Fruit fly (Drosophila melanogaster): Measurements from ENCODE around the gene CG32199.
A peak's percentile ranks its signal among the peaks of the same experiment; 100 is the strongest.

CG32199 gene

DNA sequence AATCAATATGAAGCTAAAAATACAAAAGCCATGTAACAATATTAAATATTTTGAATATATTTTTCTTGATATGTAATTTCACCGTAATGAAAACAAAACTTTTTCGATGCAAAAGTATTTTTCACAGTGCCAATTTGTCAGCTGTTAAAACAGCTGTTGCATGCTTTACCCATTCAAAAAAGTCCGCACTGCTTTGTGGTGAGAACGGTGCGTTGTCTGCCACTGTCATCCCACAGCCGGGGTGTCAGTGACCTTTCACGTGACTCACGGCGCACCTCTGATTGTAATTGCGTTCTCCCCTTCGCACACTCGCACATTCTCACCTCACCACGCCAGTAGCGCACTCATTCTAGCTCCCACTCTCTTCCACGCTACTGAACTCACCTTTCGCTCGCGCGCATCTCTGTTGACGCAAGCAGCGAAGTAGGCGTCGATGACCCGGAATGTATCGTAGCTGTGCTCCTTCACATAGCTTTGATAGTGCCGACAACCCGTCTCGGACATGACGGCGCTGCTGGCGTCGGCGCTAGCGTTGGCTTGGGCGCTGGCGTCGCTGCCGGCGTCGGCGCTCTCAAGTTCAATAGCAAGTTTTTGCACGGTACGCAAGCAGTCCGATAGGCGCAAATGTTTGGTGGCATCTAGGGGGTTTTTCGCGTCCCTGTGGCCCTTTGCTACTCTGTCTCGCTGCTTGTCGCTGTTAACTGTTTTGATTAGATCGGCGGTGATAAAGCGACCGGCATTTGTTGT, 9.5 kb downstream of the CG32199 start (continued):
- TF ChIP-seq dan (GFP tag; IDR thresholded peaks at IDR 0.05) (no peak), Mad (GFP tag; optimal IDR thresholded peaks at IDR 0.05) (peak; percentile 30), CG33213 (GFP tag; optimal IDR thresholded peaks at IDR 0.05) (peak; percentile 44), seq (GFP tag; IDR thresholded peaks at IDR 0.05) (peak; percentile 53; the same call in 1 of the 2 replicates), H2.0 (GFP tag; IDR thresholded peaks at IDR 0.05) (peak; percentile 43; the same call in 1 of the 2 replicates), CG7745 (tag; optimal IDR thresholded peaks at IDR 0.05) (no peak), ATbp (GFP tag; optimal IDR thresholded peaks at IDR 0.05) (no peak), CG12744 (GFP tag; optimal IDR thresholded peaks at IDR 0.05) (no peak), fd64A (GFP tag; optimal IDR thresholded peaks at IDR 0.05) (no peak), CG12391 (tag; optimal IDR thresholded peaks at IDR 0.05) (peak; percentile 62), CG2120 (GFP tag; optimal IDR thresholded peaks at IDR 0.05) (peak; percentile 78), Bteb2 (GFP tag; optimal IDR thresholded peaks at IDR 0.05) (peak; percentile 11), Side (GFP tag; optimal IDR thresholded peaks at IDR 0.05) (peak; percentile 54), Myb (GFP tag; optimal IDR thresholded peaks at IDR 0.05) (peak; percentile 4), grn (GFP tag; optimal IDR thresholded peaks at IDR 0.05) (peak; percentile 99), Antp (GFP tag; optimal IDR thresholded peaks at IDR 0.05) (peak; percentile 66), grau (tag; optimal IDR thresholded peaks at IDR 0.05) (peak; percentile 48), Dad (GFP tag; optimal IDR thresholded peaks at IDR 0.05) (peak; percentile 6), Opbp (GFP tag; IDR thresholded peaks at IDR 0.05; ENCODE audit: partially characterized antibody) (peak; percentile 73), vfl (GFP tag; optimal IDR thresholded peaks at IDR 0.05) (peak; percentile 45), shn (GFP tag; optimal IDR thresholded peaks at IDR 0.05) (peak; percentile 63), CG13296 (GFP tag; optimal IDR thresholded peaks at IDR 0.05) (peak; percentile 25), sr (GFP tag; IDR thresholded peaks at IDR 0.05) (peak; percentile 60; the same call in 1 of the 3 replicates), Xrp1 (GFP tag; IDR thresholded peaks at IDR 0.05) (peak; percentile 61), CG17186 (GFP tag; optimal IDR thresholded peaks at IDR 0.05) (peak; percentile 43), CG10543 (GFP tag; optimal IDR thresholded peaks at IDR 0.05) (peak; percentile 43), CG34376 (GFP tag; optimal IDR thresholded peaks at IDR 0.05) (peak; percentile 70), gem (tag; optimal IDR thresholded peaks at IDR 0.05) (peak; percentile 62), CG16813 (GFP tag; IDR thresholded peaks at IDR 0.05; ENCODE audit: partially characterized antibody) (peak; percentile 72), ERR (GFP tag; optimal IDR thresholded peaks at IDR 0.05) (peak; percentile 63), phol (tag; optimal IDR thresholded peaks at IDR 0.05) (peak; percentile 47), CG3281 (GFP tag; optimal IDR thresholded peaks at IDR 0.05) (peak; percentile 4), ab (GFP tag; optimal IDR thresholded peaks at IDR 0.05) (no peak), Awh (GFP tag; IDR thresholded peaks at IDR 0.05) (peak; percentile 32; the same call in 1 of the 2 replicates), Max (GFP tag; optimal IDR thresholded peaks at IDR 0.05) (no peak), Asciz (GFP tag; optimal IDR thresholded peaks at IDR 0.05) (peak; percentile 26), CG32767 (GFP tag; IDR thresholded peaks at IDR 0.05) (0 out of 2 replicates have a peak, but pooled peaks have one; percentile 11), ac (GFP tag; optimal IDR thresholded peaks at IDR 0.05) (peak; percentile 55), Dfd (GFP tag; optimal IDR thresholded peaks at IDR 0.05) (no peak), fru (optimal IDR thresholded peaks at IDR 0.05) (no peak), cas (GFP tag; IDR thresholded peaks at IDR 0.05) (peak; percentile 42; the same call in 1 of the 2 replicates), cg (GFP tag; optimal IDR thresholded peaks at IDR 0.05) (no peak), kni (GFP tag; optimal IDR thresholded peaks at IDR 0.05) (peak; percentile 91), CG9932 (GFP tag; IDR thresholded peaks at IDR 0.05) (peak; percentile 89), her (GFP tag; optimal IDR thresholded peaks at IDR 0.05) (peak; percentile 54), CG31365 (tag; optimal IDR thresholded peaks at IDR 0.05) (peak; percentile 95), CG6683 (GFP tag; optimal IDR thresholded peaks at IDR 0.05) (no peak), fd96Cb (tag; optimal IDR thresholded peaks at IDR 0.05) (peak; percentile 33), CG32532 (GFP tag; IDR thresholded peaks at IDR 0.05) (peak; percentile 69), CG2678 (tag; optimal IDR thresholded peaks at IDR 0.05) (no peak)

All from whole organism, embryonic.